Fruit fly (Drosophila melanogaster): Measurements from ENCODE around the gene spi.
A peak's percentile ranks its signal among the peaks of the same experiment; 100 is the strongest.

The spi gene

dm6 chr2L:19542268-19542773 lies 34.8 kb downstream of the spi start (continued):
- TF ChIP-seq CG7839 (tag; optimal IDR thresholded peaks at IDR 0.05) (no peak), wek (GFP tag; optimal IDR thresholded peaks at IDR 0.05) (no peak), CG13123 (GFP tag; optimal IDR thresholded peaks at IDR 0.05) (no peak), CG7928 (GFP tag; optimal IDR thresholded peaks at IDR 0.05) (no peak), Dek (tag; optimal IDR thresholded peaks at IDR 0.05) (no peak), lab (GFP tag; optimal IDR thresholded peaks at IDR 0.05) (no peak), CG18764 (GFP tag; optimal IDR thresholded peaks at IDR 0.05) (no peak), CG4360 (GFP tag; IDR thresholded peaks at IDR 0.05) (no peak), CG8478 (optimal IDR thresholded peaks at IDR 0.05) (no peak), Hmr (GFP tag; optimal IDR thresholded peaks at IDR 0.05) (peak; percentile 28), CG30403 (GFP tag; optimal IDR thresholded peaks at IDR 0.05) (no peak), CG11247 (GFP tag; IDR thresholded peaks at IDR 0.05) (no peak), Side (GFP tag; optimal IDR thresholded peaks at IDR 0.05) (no peak), eyg (GFP tag; optimal IDR thresholded peaks at IDR 0.05) (no peak), org-1 (GFP tag; optimal IDR thresholded peaks at IDR 0.05) (no peak), psq (GFP tag; optimal IDR thresholded peaks at IDR 0.05) (no peak), CG8388 (GFP tag; optimal IDR thresholded peaks at IDR 0.05) (no peak), Meics (GFP tag; optimal IDR thresholded peaks at IDR 0.05) (no peak), klu (GFP tag; IDR thresholded peaks at IDR 0.05) (no peak), ATbp (GFP tag; optimal IDR thresholded peaks at IDR 0.05) (no peak), CG7987 (GFP tag; optimal IDR thresholded peaks at IDR 0.05) (no peak), rib (GFP tag; IDR thresholded peaks at IDR 0.05) (no peak), CG17912 (GFP tag; optimal IDR thresholded peaks at IDR 0.05) (no peak), z (GFP tag; IDR thresholded peaks at IDR 0.05) (no peak), pum (GFP tag; optimal IDR thresholded peaks at IDR 0.05) (no peak), CG14667 (GFP tag; IDR thresholded peaks at IDR 0.05) (no peak), ham (GFP tag; IDR thresholded peaks at IDR 0.05) (no peak), CG1602 (GFP tag; optimal IDR thresholded peaks at IDR 0.05) (no peak), tup (GFP tag; optimal IDR thresholded peaks at IDR 0.05) (no peak), CG13424 (tag; optimal IDR thresholded peaks at IDR 0.05) (no peak), zen (tag; optimal IDR thresholded peaks at IDR 0.05) (peak; percentile 8), CG17359 (tag; optimal IDR thresholded peaks at IDR 0.05) (no peak), CG2712 (tag; optimal IDR thresholded peaks at IDR 0.05) (peak; percentile 33), Poxn (GFP tag; IDR thresholded peaks at IDR 0.05) (no peak), CG11398 (GFP tag; optimal IDR thresholded peaks at IDR 0.05) (no peak), Xrp1 (GFP tag; IDR thresholded peaks at IDR 0.05) (no peak), Aef1 (GFP tag; IDR thresholded peaks at IDR 0.05) (no peak), yki (optimal IDR thresholded peaks at IDR 0.05) (no peak), onecut (GFP tag; IDR thresholded peaks at IDR 0.05) (peak; percentile 8; the same call in 1 of the 2 replicates), CHES-1-like (GFP tag; optimal IDR thresholded peaks at IDR 0.05) (no peak), lilli (GFP tag; optimal IDR thresholded peaks at IDR 0.05) (no peak), zfh1 (GFP tag; IDR thresholded peaks at IDR 0.05) (no peak), Lpt (GFP tag; optimal IDR thresholded peaks at IDR 0.05) (no peak), CG12236 (GFP tag; optimal IDR thresholded peaks at IDR 0.05) (no peak), CG17568 (GFP tag; optimal IDR thresholded peaks at IDR 0.05) (no peak), Ada2b (GFP tag; IDR thresholded peaks at IDR 0.05) (no peak), amos (GFP tag; IDR thresholded peaks at IDR 0.05; ENCODE audit: partially characterized antibody) (peak; percentile 79; the same call in 1 of the 2 replicates), CG32772 (GFP tag; IDR thresholded peaks at IDR 0.05) (no peak), gsb-n (tag; optimal IDR thresholded peaks at IDR 0.05) (no peak), CG4282 (GFP tag; optimal IDR thresholded peaks at IDR 0.05) (no peak), Nf-YA (GFP tag; IDR thresholded peaks at IDR 0.05) (no peak), Bdp1 (GFP tag; optimal IDR thresholded peaks at IDR 0.05) (no peak), lbe (GFP tag; optimal IDR thresholded peaks at IDR 0.05) (no peak)
